Worm (Caenorhabditis elegans): Measurements from ENCODE around the gene C52D10.3.

DNA sequence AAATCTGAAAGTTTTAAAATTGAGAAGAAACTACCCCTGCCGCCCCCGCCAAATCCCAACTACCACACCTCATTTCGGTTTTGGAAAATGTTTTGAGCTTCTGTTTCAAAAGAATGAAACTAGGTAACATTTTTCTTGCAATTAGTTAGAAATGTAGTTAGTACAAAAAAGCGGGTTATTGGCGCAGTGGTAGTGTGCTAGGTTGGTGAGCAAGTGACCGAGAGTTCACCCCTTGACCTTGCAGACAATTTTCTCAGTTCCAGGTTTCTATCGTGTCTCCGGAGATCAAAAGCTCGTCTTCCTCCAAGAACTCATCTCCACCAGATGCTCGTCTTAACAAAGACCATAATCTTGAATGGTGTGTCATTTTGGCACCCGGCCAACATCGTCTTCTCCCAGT, 12.9 kb downstream of the C52D10.3 start:
- TF ChIP-seq nhr-77 (tag; optimal IDR thresholded peaks at IDR 0.05) (no peak), unc-130 (GFP tag; optimal IDR thresholded peaks at IDR 0.05) (no peak), F49E8.2 (tag; optimal IDR thresholded peaks at IDR 0.05; ENCODE audit: borderline replicate concordance) (no peak), unc-62 (GFP tag; optimal IDR thresholded peaks at IDR 0.05 in 1 of 2) (no peak), unc-62 (tag; optimal IDR thresholded peaks at IDR 0.05) (no peak), lsy-2 (tag; optimal IDR thresholded peaks at IDR 0.05) (no peak), lin-39 (tag; optimal IDR thresholded peaks at IDR 0.05) (no peak), nhr-10 (tag; optimal IDR thresholded peaks at IDR 0.05) (no peak)

Data from whole organism, L4 larva.